Fruit fly (Drosophila melanogaster): Measurements from ENCODE around the gene CG32655.

Gene CG32655

DNA sequence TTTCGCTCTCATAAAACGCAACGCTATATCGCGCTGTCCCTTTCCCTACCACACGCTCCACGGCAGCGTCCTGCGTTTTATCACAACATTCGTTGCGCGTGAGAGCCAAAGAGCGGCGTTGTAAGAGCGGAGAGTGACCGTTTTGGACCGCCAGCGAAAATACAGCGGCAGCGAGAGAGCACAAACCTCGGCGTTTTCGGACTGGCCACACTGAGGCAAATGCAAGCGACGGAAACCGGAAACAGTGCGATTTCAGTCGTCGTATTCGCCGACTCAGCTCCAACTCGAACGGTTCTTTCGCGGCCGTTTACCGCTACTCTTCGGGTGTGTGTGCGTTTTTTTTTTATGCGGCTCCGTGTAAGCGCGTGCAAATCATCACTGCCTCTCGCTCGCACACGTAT lies 32.1 kb downstream of the CG32655 start (continued):
- peak; percentile 86 for TF ChIP-seq gce (GFP tag; IDR thresholded peaks at IDR 0.05)
- peak; percentile 80 for TF ChIP-seq Asciz (GFP tag; optimal IDR thresholded peaks at IDR 0.05)
- TF ChIP-seq CG12071 (GFP tag; optimal IDR thresholded peaks at IDR 0.05) = peak; percentile 85
- peak; percentile 59 for TF ChIP-seq dmrt99B (tag; optimal IDR thresholded peaks at IDR 0.05)
- peak; percentile 95 for TF ChIP-seq Med (GFP tag)
- peak; percentile 80 for TF ChIP-seq NC2β (GFP tag; optimal IDR thresholded peaks at IDR 0.05)
- no peak for TF ChIP-seq Dref (GFP tag; IDR thresholded peaks at IDR 0.05)
- no peak; the same call in 1 of the 2 replicates for TF ChIP-seq inv (GFP tag; IDR thresholded peaks at IDR 0.05; ENCODE audit: partially characterized antibody)
- no peak for TF ChIP-seq CG10565 (GFP tag; optimal IDR thresholded peaks at IDR 0.05)
- TF ChIP-seq CG10147 (GFP tag; optimal IDR thresholded peaks at IDR 0.05) = peak; percentile 38
- TF ChIP-seq CG9727 (GFP tag; optimal IDR thresholded peaks at IDR 0.05) = peak; percentile 79
- TF ChIP-seq CG16815 (GFP tag; optimal IDR thresholded peaks at IDR 0.05) = no peak
- TF ChIP-seq ato (GFP tag; IDR thresholded peaks at IDR 0.05; ENCODE audit: partially characterized antibody) = no peak
- TF ChIP-seq az2 (GFP tag; optimal IDR thresholded peaks at IDR 0.05) = peak; percentile 33
- peak; percentile 54 for TF ChIP-seq CG33213 (GFP tag; optimal IDR thresholded peaks at IDR 0.05)
- TF ChIP-seq sim (GFP tag; IDR thresholded peaks at IDR 0.05) = peak; percentile 71
- peak; percentile 54 for TF ChIP-seq CG16863 (GFP tag; optimal IDR thresholded peaks at IDR 0.05)
- peak; percentile 25 for TF ChIP-seq Atf3 (GFP tag; optimal IDR thresholded peaks at IDR 0.05)
- TF ChIP-seq unpg (GFP tag; optimal IDR thresholded peaks at IDR 0.05) = peak; percentile 70
- peak; percentile 78 for TF ChIP-seq sob (GFP tag; IDR thresholded peaks at IDR 0.05)
- TF ChIP-seq CG3995 (GFP tag; optimal IDR thresholded peaks at IDR 0.05) = peak; percentile 21
- TF ChIP-seq Dp (GFP tag; optimal IDR thresholded peaks at IDR 0.05) = peak; percentile 3
- TF ChIP-seq pita (GFP tag; optimal IDR thresholded peaks at IDR 0.05) = no peak
- no peak for TF ChIP-seq TFAM (GFP tag; optimal IDR thresholded peaks at IDR 0.05)
- peak; percentile 80 for TF ChIP-seq CG11723 (GFP tag; optimal IDR thresholded peaks at IDR 0.05)
- TF ChIP-seq CG17361 (GFP tag; IDR thresholded peaks at IDR 0.05) = no peak
- TF ChIP-seq dpn (GFP tag; optimal IDR thresholded peaks at IDR 0.05) = peak; percentile 12 to 67
- TF ChIP-seq otp (GFP tag; IDR thresholded peaks at IDR 0.05) = peak; percentile 81
- TF ChIP-seq Eip74EF (GFP tag; optimal IDR thresholded peaks at IDR 0.05) = peak in 1 of 2 experiments; percentile 62
- no peak for TF ChIP-seq Aef1 (GFP tag; IDR thresholded peaks at IDR 0.05)
- TF ChIP-seq vfl (GFP tag; optimal IDR thresholded peaks at IDR 0.05) = no peak
- peak; percentile 92 for TF ChIP-seq CG6813 (GFP tag; optimal IDR thresholded peaks at IDR 0.05)
- TF ChIP-seq Kr (GFP tag; optimal IDR thresholded peaks at IDR 0.05) = no peak
- TF ChIP-seq bigmax (GFP tag; optimal IDR thresholded peaks at IDR 0.05) = peak; percentile 58
- peak; percentile 49 for TF ChIP-seq CG8089 (GFP tag; optimal IDR thresholded peaks at IDR 0.05)
- peak; percentile 83 for TF ChIP-seq zfh1 (GFP tag; IDR thresholded peaks at IDR 0.05)
- peak; percentile 19 for TF ChIP-seq CG8290 (GFP tag; optimal IDR thresholded peaks at IDR 0.05)
- TF ChIP-seq CG8290 (tag; optimal IDR thresholded peaks at IDR 0.05) = peak; percentile 78 to 79
- TF ChIP-seq CG6765 (GFP tag; optimal IDR thresholded peaks at IDR 0.05) = peak; percentile 82
- TF ChIP-seq cad (GFP tag; optimal IDR thresholded peaks at IDR 0.05) = no peak
- TF ChIP-seq ERR (GFP tag; optimal IDR thresholded peaks at IDR 0.05) = peak; percentile 44
- TF ChIP-seq zen2 (GFP tag; IDR thresholded peaks at IDR 0.05; ENCODE audit: partially characterized antibody) = 0 out of 3 replicates have a peak, but pooled peaks have one; percentile 31
- TF ChIP-seq tio (GFP tag; optimal IDR thresholded peaks at IDR 0.05) = no peak
- TF ChIP-seq hth (optimal IDR thresholded peaks at IDR 0.05) = no peak
- peak; percentile 85 for TF ChIP-seq CG7271 (tag; optimal IDR thresholded peaks at IDR 0.05)
- no peak for TF ChIP-seq Ravus (GFP tag; IDR thresholded peaks at IDR 0.05)
- no peak for TF ChIP-seq ab (GFP tag; optimal IDR thresholded peaks at IDR 0.05)
- peak; percentile 37 for TF ChIP-seq CG9817 (tag; optimal IDR thresholded peaks at IDR 0.05)
- TF ChIP-seq CG15696 (tag; optimal IDR thresholded peaks at IDR 0.05) = peak; percentile 2
- TF ChIP-seq CG10979 (tag; optimal IDR thresholded peaks at IDR 0.05) = peak; percentile 62
- TF ChIP-seq GATAe (GFP tag; conservative IDR thresholded peaks at IDR 0.05) = no peak

All from whole organism, embryonic.